Fruit fly (Drosophila melanogaster): ENCODE measurements around the gene Membrin.

The Membrin gene

DNA sequence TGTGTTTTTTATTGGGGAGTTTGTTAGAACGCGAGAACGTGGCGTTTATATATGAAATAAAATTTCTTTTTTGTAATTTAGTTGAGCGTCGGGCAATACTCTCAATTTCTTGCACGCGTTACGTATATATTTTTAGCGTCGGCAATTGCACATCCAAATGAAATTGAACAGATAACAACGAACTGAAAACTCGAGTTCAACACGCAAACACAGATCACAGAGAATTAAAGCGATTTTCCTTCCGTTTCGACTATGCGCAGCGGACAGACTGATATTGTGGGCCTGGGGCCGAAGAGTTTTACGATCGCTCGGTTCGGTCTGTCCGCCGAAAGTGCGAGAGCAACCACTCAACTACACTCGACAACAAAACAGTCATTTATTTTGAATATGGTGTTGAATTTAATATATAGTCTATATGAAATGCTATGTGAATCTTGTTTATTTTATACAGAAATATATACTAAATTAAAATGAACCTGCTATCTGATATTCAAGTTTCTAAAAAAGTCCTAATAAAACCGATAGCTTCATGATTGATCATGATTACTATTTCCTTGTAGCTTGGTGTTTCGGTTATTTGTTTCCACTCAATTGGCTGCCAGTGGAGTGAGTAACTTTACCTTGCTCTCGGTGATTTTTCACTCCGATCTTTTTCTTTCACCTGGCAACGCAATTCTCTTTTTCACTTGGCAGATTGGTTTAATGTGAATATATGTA is 11.0 kb upstream of the Membrin start, which contains the start of gene CG46456 (continued):
- peak; percentile 67 for TF ChIP-seq CG13287 (GFP tag; IDR thresholded peaks at IDR 0.05; ENCODE audit: partially characterized antibody)
- TF ChIP-seq Hey (tag; optimal IDR thresholded peaks at IDR 0.05), result peak; percentile 33
- peak; percentile 73 for TF ChIP-seq CG18764 (GFP tag; optimal IDR thresholded peaks at IDR 0.05)
- TF ChIP-seq onecut (GFP tag; IDR thresholded peaks at IDR 0.05), result peak; percentile 86
- TF ChIP-seq CG3726 (GFP tag; IDR thresholded peaks at IDR 0.05), result peak; percentile 82; the same call in 1 of the 3 replicates
- peak; percentile 56 for TF ChIP-seq wek (GFP tag; optimal IDR thresholded peaks at IDR 0.05)
- TF ChIP-seq Stat92E (GFP tag; optimal IDR thresholded peaks at IDR 0.05), result peak in 1 of 3 experiments; percentile 93
- TF ChIP-seq stwl (tag; optimal IDR thresholded peaks at IDR 0.05), result peak; percentile 57
- TF ChIP-seq CG12219 (GFP tag; optimal IDR thresholded peaks at IDR 0.05), result peak; percentile 94
- TF ChIP-seq CG11560 (tag; IDR thresholded peaks at IDR 0.05), result peak; percentile 66; the same call in 2 of the 3 replicates
- peak; percentile 95 for TF ChIP-seq Drgx (GFP tag; IDR thresholded peaks at IDR 0.05)
- peak; percentile 30 for TF ChIP-seq MESR4 (GFP tag; optimal IDR thresholded peaks at IDR 0.05)
- TF ChIP-seq HmgD (GFP tag; optimal IDR thresholded peaks at IDR 0.05), result peak; percentile 5
- peak; percentile 85 for TF ChIP-seq Abd-B (GFP tag; optimal IDR thresholded peaks at IDR 0.05)
- peak; percentile 98 for TF ChIP-seq lab (GFP tag; optimal IDR thresholded peaks at IDR 0.05)
- no peak; the same call in 1 of the 3 replicates for TF ChIP-seq CG2199 (GFP tag; IDR thresholded peaks at IDR 0.05)
- TF ChIP-seq nom (GFP tag; optimal IDR thresholded peaks at IDR 0.05), result peak; percentile 91
- peak; percentile 95 for TF ChIP-seq B-H2 (GFP tag; optimal IDR thresholded peaks at IDR 0.05)
- TF ChIP-seq Hr39 (optimal IDR thresholded peaks at IDR 0.05), result no peak
- TF ChIP-seq CG2202 (tag; optimal IDR thresholded peaks at IDR 0.05), result peak; percentile 95
- peak; percentile 94 for TF ChIP-seq az2 (GFP tag; optimal IDR thresholded peaks at IDR 0.05)
- TF ChIP-seq disco-r (GFP tag; optimal IDR thresholded peaks at IDR 0.05), result peak; percentile 46
- TF ChIP-seq CG8944 (GFP tag; optimal IDR thresholded peaks at IDR 0.05), result peak; percentile 27
- peak; percentile 55 for TF ChIP-seq pros (GFP tag; optimal IDR thresholded peaks at IDR 0.05)
- TF ChIP-seq ind (GFP tag; optimal IDR thresholded peaks at IDR 0.05), result peak; percentile 90
- TF ChIP-seq Nf-YA (GFP tag; IDR thresholded peaks at IDR 0.05), result peak; percentile 78
- TF ChIP-seq HLH3B (GFP tag; IDR thresholded peaks at IDR 0.05), result peak; percentile 93
- TF ChIP-seq ftz-f1 (GFP tag; optimal IDR thresholded peaks at IDR 0.05), result peak; percentile 44
- TF ChIP-seq Dip2 (GFP tag; IDR thresholded peaks at IDR 0.05), result no peak
- TF ChIP-seq Gug (GFP tag; IDR thresholded peaks at IDR 0.05), result peak; percentile 21; the same call in 2 of the 4 replicates
- peak; percentile 93 for TF ChIP-seq Jarid2 (GFP tag; optimal IDR thresholded peaks at IDR 0.05)
- TF ChIP-seq cad (GFP tag; optimal IDR thresholded peaks at IDR 0.05), result no peak
- peak; percentile 92 for TF ChIP-seq sqz (GFP tag; optimal IDR thresholded peaks at IDR 0.05)
- TF ChIP-seq Lim3 (GFP tag; IDR thresholded peaks at IDR 0.05), result peak; percentile 31; the same call in 1 of the 2 replicates
- peak; percentile 34 for TF ChIP-seq CG12236 (GFP tag; optimal IDR thresholded peaks at IDR 0.05)
- peak; percentile 9 for TF ChIP-seq pzg (GFP tag; optimal IDR thresholded peaks at IDR 0.05)
- TF ChIP-seq lov (optimal IDR thresholded peaks at IDR 0.05), result no peak
- peak; percentile 83; the same call in 2 of the 3 replicates for TF ChIP-seq lov (GFP tag; IDR thresholded peaks at IDR 0.05)
- TF ChIP-seq tx (GFP tag; optimal IDR thresholded peaks at IDR 0.05), result peak; percentile 22
- TF ChIP-seq Hmx (GFP tag; optimal IDR thresholded peaks at IDR 0.05), result peak; percentile 66
- peak in 1 of 2 experiments; percentile 59 for TF ChIP-seq crp (GFP tag; optimal IDR thresholded peaks at IDR 0.05)
- peak; percentile 90 for TF ChIP-seq CG12769 (tag; optimal IDR thresholded peaks at IDR 0.05)
- peak; percentile 96 for TF ChIP-seq CoRest (tag; optimal IDR thresholded peaks at IDR 0.05)
- peak; percentile 64 to 76 for TF ChIP-seq Pdp1 (GFP tag; optimal IDR thresholded peaks at IDR 0.05)
- peak; percentile 98 for TF ChIP-seq CG10979 (tag; optimal IDR thresholded peaks at IDR 0.05)
- TF ChIP-seq CG4820 (GFP tag; optimal IDR thresholded peaks at IDR 0.05), result peak; percentile 88
- peak; percentile 91 for TF ChIP-seq org-1 (GFP tag; optimal IDR thresholded peaks at IDR 0.05)
- no peak for TF ChIP-seq yki (optimal IDR thresholded peaks at IDR 0.05)
- peak; percentile 97 for TF ChIP-seq Xrp1 (GFP tag; IDR thresholded peaks at IDR 0.05)

Data from whole organism, embryonic.